Fruit fly (Drosophila melanogaster) S2 (cell line): ENCODE results near the gene btz.

ENCODE experiments used
- CG8478 ChIP-seq: fragments of >200 bp; optimal IDR thresholded peaks from 2 replicates; lab custom pipeline; 2018
- CTCF ChIP-seq, 2 experiments: fragments of >200 bp; optimal IDR thresholded peaks; 2 replicates each; lab custom pipeline; 2018

DNA sequence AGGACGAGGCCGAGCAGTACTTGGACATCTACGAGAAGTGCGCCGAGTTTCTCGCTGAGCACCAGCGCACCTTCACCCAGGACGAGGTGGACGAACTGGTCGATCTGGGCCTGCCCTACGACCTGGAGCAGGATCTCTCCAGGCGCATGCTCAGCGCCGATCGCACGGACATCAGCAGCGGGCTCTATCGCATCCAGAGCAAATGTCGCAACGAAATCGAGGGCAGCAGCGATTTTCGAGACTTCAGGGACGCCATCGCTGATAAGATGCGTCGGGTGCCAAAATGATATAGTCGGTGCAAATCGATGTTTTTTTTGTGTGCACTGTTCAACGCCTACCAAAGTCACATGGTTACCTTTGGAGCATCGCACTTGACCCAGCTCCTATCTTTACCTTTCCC is 20.5 kb upstream of the btz start:
- TF ChIP-seq CG8478 (lab: Kevin White, UChicago) (no peak), CTCF (optimal IDR thresholded peaks at IDR 0.05; lab: Kevin White, UChicago) (no peak)
